Fruit fly (Drosophila melanogaster) whole organism, embryonic: ENCODE data around the gene Cipc.
A peak's percentile ranks its signal among the peaks of the same experiment; 100 is the strongest.

ENCODE experiments used
- Bteb2 ChIP-seq: fragments of 200-800 bp; sonication (Bioruptor generic); optimal IDR thresholded peaks from 2 replicates; lab custom pipeline; 2016; ENCODE audit warnings: missing biosample characterization, missing genetic modification characterization
- CG10462 ChIP-seq: fragments of 200-800 bp; sonication (Bioruptor generic); optimal IDR thresholded peaks from 2 replicates; lab custom pipeline; 2016; ENCODE audit warnings: missing biosample characterization, missing genetic modification characterization
- CG15011 ChIP-seq: fragments of 200-800 bp; sonication (Bioruptor generic); optimal IDR thresholded peaks from 3 replicates; lab custom pipeline; 2018; ENCODE audit warnings: missing biosample characterization, mild to moderate bottlenecking, missing genetic modification characterization
- CG17328 ChIP-seq: fragments of 200-800 bp; sonication (Bioruptor generic); IDR thresholded peaks from 2 replicates; pipeline ENCODE4 v1.3.6; 2022; ENCODE audit warnings: missing biosample characterization, missing genetic modification characterization
- CG2889 ChIP-seq: fragments of 200-800 bp; sonication (Bioruptor generic); IDR thresholded peaks from 3 replicates; pipeline ENCODE4 v1.3.6; 2022; ENCODE audit warnings: missing biosample characterization, missing genetic modification characterization
- CG6254 ChIP-seq: fragments of 200-800 bp; sonication (Bioruptor generic); optimal IDR thresholded peaks from 3 replicates; lab custom pipeline; 2017; ENCODE audit warnings: mild to moderate bottlenecking, missing biosample characterization, missing genetic modification reagents, missing genetic modification characterization
- CG9797 ChIP-seq: fragments of 200-800 bp; sonication (Bioruptor generic); optimal IDR thresholded peaks from 3 replicates; lab custom pipeline; 2018; ENCODE audit warnings: missing biosample characterization, mild to moderate bottlenecking, missing genetic modification characterization
- ewg ChIP-seq: fragments of 200-800 bp; sonication (Bioruptor generic); optimal IDR thresholded peaks from 3 replicates; lab custom pipeline; 2017; ENCODE audit warnings: mild to moderate bottlenecking, missing biosample characterization, missing genetic modification reagents, missing genetic modification characterization
- gcm ChIP-seq: fragments of 200-800 bp; sonication (Bioruptor generic); optimal IDR thresholded peaks from 2 replicates; lab custom pipeline; 2019; ENCODE audit warnings: missing biosample characterization, mild to moderate bottlenecking, missing genetic modification characterization, moderate library complexity
- kay ChIP-seq: fragments of 200-800 bp; sonication (Bioruptor generic); optimal IDR thresholded peaks from 2 replicates; lab custom pipeline; 2016; ENCODE audit warnings: missing biosample characterization, missing genetic modification characterization
- sima ChIP-seq: fragments of 200-800 bp; sonication (Bioruptor generic); optimal IDR thresholded peaks from 2 replicates; lab custom pipeline; 2016; ENCODE audit warnings: missing biosample characterization, missing genetic modification characterization
- trem ChIP-seq: fragments of 200-800 bp; optimal IDR thresholded peaks from 3 replicates; lab custom pipeline; 2019; ENCODE audit warnings: missing biosample characterization, mild to moderate bottlenecking, missing genetic modification characterization, moderate library complexity
- usp ChIP-seq: fragments of >200 bp; optimal IDR thresholded peaks from 2 replicates; lab custom pipeline; 2017; ENCODE audit warnings: missing biosample characterization, missing genetic modification characterization
- vnd ChIP-seq: fragments of 200-800 bp; sonication (Bioruptor generic); IDR thresholded peaks from 3 replicates; pipeline ENCODE4 v1.3.6; 2022; ENCODE audit warnings: missing biosample characterization, missing genetic modification characterization; ENCODE audit not compliant: partially characterized antibody

DNA sequence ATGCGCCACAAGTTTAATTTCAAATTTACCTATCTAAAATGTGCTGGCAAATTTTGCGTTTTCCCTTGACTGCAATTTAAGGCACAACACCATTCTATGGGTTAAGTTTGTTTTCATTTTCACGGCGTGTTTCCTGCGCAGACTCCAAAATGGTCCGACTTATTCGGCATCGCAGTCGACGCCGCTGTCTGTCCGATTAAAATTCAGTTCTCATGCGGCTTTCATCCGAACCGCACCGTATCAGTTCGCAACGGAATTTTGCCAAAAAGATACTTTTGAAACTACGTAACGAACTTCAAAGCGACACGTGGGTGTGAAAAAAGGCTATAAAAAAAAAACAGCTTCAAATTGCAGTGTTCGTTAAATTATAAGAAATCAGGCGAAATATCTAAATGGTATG lies 64.0 kb downstream of the Cipc start, which contains the start of gene CG31323:
- TF ChIP-seq trem (no peak), usp (GFP tag; lab: Kevin White, UChicago) (no peak), ewg (GFP tag; lab: Kevin White, UChicago) (peak; percentile 74), sima (GFP tag; lab: Kevin White, UChicago) (no peak), CG2889 (GFP tag; lab: Robert Waterston, UW) (no peak), CG6254 (no peak), Bteb2 (GFP tag; lab: Kevin White, UChicago) (no peak), vnd (GFP tag; lab: Robert Waterston, UW) (no peak), CG9797 (no peak), kay (no peak), CG17328 (GFP tag; lab: Robert Waterston, UW) (no peak), gcm (GFP tag; lab: Kevin White, UChicago) (no peak), CG10462 (GFP tag; lab: Kevin White, UChicago) (no peak), CG15011 (GFP tag; lab: Kevin White, UChicago) (no peak)
